Worm (Caenorhabditis elegans): ENCODE results near the gene D1022.9.

D1022.9 gene

DNA sequence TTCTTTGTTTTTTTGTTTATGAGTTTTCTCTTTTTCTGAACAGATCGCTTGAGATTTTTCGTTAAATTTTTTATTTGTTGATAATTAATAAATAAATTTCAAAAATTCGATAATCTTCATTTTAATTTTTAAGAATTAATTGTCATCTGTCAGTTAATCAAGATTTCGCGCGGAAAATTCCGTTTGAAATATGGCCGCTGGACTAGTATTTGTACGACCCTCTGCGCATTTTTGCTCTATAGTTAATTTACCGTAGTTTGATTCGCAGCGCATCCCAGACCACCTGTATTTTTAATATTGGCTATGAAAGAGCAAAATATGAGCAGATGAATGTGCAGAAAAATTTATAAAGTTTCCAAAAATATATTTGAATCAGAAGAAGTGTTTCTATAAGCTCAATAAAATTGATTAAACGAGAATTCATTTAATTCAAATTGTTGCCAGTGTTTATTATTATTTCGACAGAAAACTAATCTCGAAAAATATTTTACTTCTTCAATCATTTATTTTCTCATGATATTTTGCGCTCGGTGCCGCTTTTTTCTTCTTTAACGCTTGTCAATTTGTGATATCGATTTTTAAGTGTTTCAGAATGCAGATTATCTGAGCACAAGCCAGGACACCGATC is 48.2 kb upstream of the D1022.9 start, which contains the start of gene nfi-1 (continued):
- TF ChIP-seq R02D3.7 (tag; optimal IDR thresholded peaks at IDR 0.05) (no peak), saeg-2 (GFP tag; IDR thresholded peaks at IDR 0.05) (no peak), nhr-42 (GFP tag; IDR thresholded peaks at IDR 0.05) (no peak), ztf-11 (tag; optimal IDR thresholded peaks at IDR 0.05) (no peak), nhr-25 (tag; optimal IDR thresholded peaks at IDR 0.05; ENCODE audit: borderline replicate concordance, insufficient read depth) (no peak), nhr-77 (tag; optimal IDR thresholded peaks at IDR 0.05) (peak; percentile 19), mep-1 (tag; optimal IDR thresholded peaks at IDR 0.05) (peak; percentile 43), fos-1 (tag; optimal IDR thresholded peaks at IDR 0.05) (no peak), nhr-48 (tag; optimal IDR thresholded peaks at IDR 0.05) (no peak), dve-1 (tag; optimal IDR thresholded peaks at IDR 0.05; ENCODE audit: insufficient read depth) (peak; percentile 32), T20F7.1 (GFP tag; optimal IDR thresholded peaks at IDR 0.05) (peak; percentile 42), ZK337.2 (GFP tag; IDR thresholded peaks at IDR 0.05) (no peak), tra-1 (GFP tag; IDR thresholded peaks at IDR 0.05) (no peak), egl-27 (tag; optimal IDR thresholded peaks at IDR 0.05) (no peak), mxl-3 (GFP tag; optimal IDR thresholded peaks at IDR 0.05) (no peak), vab-7 (GFP tag; IDR thresholded peaks at IDR 0.05) (no peak), ctbp-1 (GFP tag; IDR thresholded peaks at IDR 0.05) (no peak), nhr-6 (tag; optimal IDR thresholded peaks at IDR 0.05) (no peak), snpc-4 (tag; optimal IDR thresholded peaks at IDR 0.05) (no peak), hmg-1.1 (GFP tag; IDR thresholded peaks at IDR 0.05) (no peak), set-16 (GFP tag; IDR thresholded peaks at IDR 0.05) (no peak), aha-1 (tag) (no peak), spr-3 (GFP tag; optimal IDR thresholded peaks at IDR 0.05) (no peak), nhr-11 (tag; optimal IDR thresholded peaks at IDR 0.05) (no peak), zip-2 (tag; optimal IDR thresholded peaks at IDR 0.05) (no peak), ZK546.5 (tag; optimal IDR thresholded peaks at IDR 0.05) (no peak), zip-11 (GFP tag; IDR thresholded peaks at IDR 0.05) (no peak), Y105C5A.15 (GFP tag; IDR thresholded peaks at IDR 0.05) (no peak), dmd-9 (GFP tag; IDR thresholded peaks at IDR 0.05) (no peak), D1046.2 (GFP tag; IDR thresholded peaks at IDR 0.05) (no peak), mxl-2 (GFP tag; conservative IDR thresholded peaks at IDR 0.05) (no peak), lin-15B (tag; optimal IDR thresholded peaks at IDR 0.05) (no peak), ama-1 (optimal IDR thresholded peaks at IDR 0.05) (no peak), lir-3 (tag; optimal IDR thresholded peaks at IDR 0.05) (no peak), Y75B8A.6 (GFP tag; IDR thresholded peaks at IDR 0.05) (no peak), nhr-102 (tag; optimal IDR thresholded peaks at IDR 0.05) (no peak), nhr-41 (GFP tag; IDR thresholded peaks at IDR 0.05) (no peak), fkh-10 (GFP tag; optimal IDR thresholded peaks at IDR 0.05) (no peak), unc-130 (GFP tag; optimal IDR thresholded peaks at IDR 0.05) (peak; percentile 65), php-3 (GFP tag; IDR thresholded peaks at IDR 0.05) (no peak), daf-19 (GFP tag; conservative IDR thresholded peaks at IDR 0.05) (no peak), lin-13 (GFP tag; optimal IDR thresholded peaks at IDR 0.05) (no peak), F44E2.7 (GFP tag; IDR thresholded peaks at IDR 0.05) (no peak), nhr-76 (tag; optimal IDR thresholded peaks at IDR 0.05) (no peak), skn-1 (tag; optimal IDR thresholded peaks at IDR 0.05) (no peak), cey-2 (tag; optimal IDR thresholded peaks at IDR 0.05; ENCODE audit: borderline replicate concordance, insufficient read depth) (no peak), unc-62 (GFP tag; optimal IDR thresholded peaks at IDR 0.05 in 1 of 2) (no peak), unc-62 (tag; optimal IDR thresholded peaks at IDR 0.05) (no peak), gei-8 (GFP tag; optimal IDR thresholded peaks at IDR 0.05) (no peak), mdt-29 (GFP tag; IDR thresholded peaks at IDR 0.05) (no peak), F49E8.2 (tag; optimal IDR thresholded peaks at IDR 0.05; ENCODE audit: borderline replicate concordance) (no peak), duxl-1 (tag; optimal IDR thresholded peaks at IDR 0.05; ENCODE audit: poor library complexity) (no peak)

All from whole organism, L4 larva.